Fruit fly (Drosophila melanogaster): ENCODE results near the gene eag.

- TF ChIP-seq CG33213 (GFP tag; optimal IDR thresholded peaks at IDR 0.05) (no peak), sima (GFP tag; optimal IDR thresholded peaks at IDR 0.05) (no peak), CG18764 (GFP tag; optimal IDR thresholded peaks at IDR 0.05) (no peak)
These were observed 24.0 kb upstream of the eag start for dm6 chrX:14931296-14931695.
